Fruit fly (Drosophila melanogaster) whole organism, prepupa: Measurements from ENCODE around the gene elB.

Experiments
- CG11902 ChIP-seq: fragments of 200-800 bp; sonication (Bioruptor generic); optimal IDR thresholded peaks from 3 replicates; lab custom pipeline; 2016; ENCODE audit warnings: missing biosample characterization, missing genetic modification characterization
- CG8632 ChIP-seq: fragments of 200-800 bp; sonication (Bioruptor generic); optimal IDR thresholded peaks from 3 replicates; lab custom pipeline; 2016; ENCODE audit warnings: missing biosample characterization, missing genetic modification characterization
- achi ChIP-seq: fragments of 200-800 bp; sonication (Bioruptor generic); optimal IDR thresholded peaks from 3 replicates; lab custom pipeline; 2016; ENCODE audit warnings: missing biosample characterization, missing genetic modification characterization

- no peak for TF ChIP-seq CG11902 (GFP tag; lab: Kevin White, UChicago)
- TF ChIP-seq CG8632 (GFP tag; lab: Kevin White, UChicago), result no peak
- no peak for TF ChIP-seq achi (GFP tag; lab: Kevin White, UChicago)
Measured at dm6 chr2L:14373250-14373649, 36.1 kb downstream of the elB start.
